Worm (Caenorhabditis elegans) whole organism, early embryonic: ENCODE results near the gene nhr-273.

Source experiments
- F13C5.2 ChIP-seq: sonication (generic microtip); optimal IDR thresholded peaks from 2 replicates; lab custom pipeline; 2017; ENCODE audit warnings: mild to moderate bottlenecking, missing genetic modification characterization, inconsistent platforms, missing compliant biosample characterization
- aly-1 ChIP-seq: sonication (generic microtip); optimal IDR thresholded peaks from 2 replicates; lab custom pipeline; 2016; ENCODE audit warnings: missing genetic modification characterization, missing compliant biosample characterization
- ceh-13 ChIP-seq: fragments of 200-800 bp; sonication (Bioruptor generic); optimal IDR thresholded peaks from 2 replicates; lab custom pipeline; 2018; ENCODE audit warnings: mild to moderate bottlenecking, missing genetic modification characterization, missing compliant biosample characterization
- hmg-4 ChIP-seq: fragments of 200-800 bp; sonication (Bioruptor generic); optimal IDR thresholded peaks from 2 replicates; lab custom pipeline; 2018; ENCODE audit warnings: mild to moderate bottlenecking, missing genetic modification characterization, missing compliant biosample characterization
- hnd-1 ChIP-seq: sonication (generic microtip); optimal IDR thresholded peaks from 2 replicates; lab custom pipeline; 2016; ENCODE audit warnings: missing genetic modification characterization, missing compliant biosample characterization
- pes-1 ChIP-seq: fragments of 200-800 bp; sonication (Bioruptor generic); IDR thresholded peaks from 2 replicates; pipeline ENCODE4 v1.3.6; 2022; ENCODE audit warnings: missing genetic modification reagents, missing genetic modification characterization, missing compliant biosample characterization

DNA sequence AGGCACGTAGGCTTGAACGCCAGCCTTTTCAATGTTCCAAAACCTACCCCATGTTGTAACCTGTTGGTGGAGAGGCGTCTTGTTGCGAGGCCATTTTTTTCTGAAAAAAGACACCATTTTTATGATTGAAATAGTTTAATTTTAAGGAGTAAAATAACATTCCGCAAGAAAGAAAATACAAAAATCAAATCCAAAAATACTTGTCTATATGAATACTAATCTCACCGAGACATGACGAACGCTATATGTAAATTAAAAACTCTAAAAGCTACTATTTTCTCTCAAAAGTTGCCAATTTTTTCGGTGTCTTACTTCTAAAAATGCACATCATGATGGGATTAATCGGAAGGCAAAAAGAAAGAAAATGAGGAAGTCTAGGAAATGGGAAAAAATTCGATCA, 46.9 kb downstream of the nhr-273 start, which contains the start of gene T05C1.2:
- no peak for TF ChIP-seq hnd-1 (tag; lab: Kevin White, UChicago)
- no peak for TF ChIP-seq hmg-4
- TF ChIP-seq aly-1, result no peak
- TF ChIP-seq F13C5.2 (tag; lab: Kevin White, UChicago), result no peak
- TF ChIP-seq ceh-13 (GFP tag; lab: Kevin White, UChicago), result no peak
- no peak for TF ChIP-seq pes-1
